Fruit fly (Drosophila melanogaster) whole organism, pupa: ENCODE data around the gene mbc.

Source experiments
- CG10348 ChIP-seq: fragments of 200-800 bp; sonication (Bioruptor generic); IDR thresholded peaks from 2 replicates; pipeline ENCODE4 v1.3.6; 2022; ENCODE audit warnings: missing biosample characterization, missing genetic modification characterization
- CG14655 ChIP-seq: fragments of 200-800 bp; sonication (Bioruptor generic); optimal IDR thresholded peaks from 3 replicates; lab custom pipeline; 2017; ENCODE audit warnings: mild to moderate bottlenecking, missing biosample characterization, missing genetic modification reagents, missing genetic modification characterization
- CG34367 ChIP-seq: fragments of 200-800 bp; sonication (Bioruptor generic); optimal IDR thresholded peaks from 2 replicates; lab custom pipeline; 2018; ENCODE audit warnings: missing biosample characterization, mild to moderate bottlenecking, missing genetic modification characterization
- CG4496 ChIP-seq: fragments of 200-800 bp; sonication (Bioruptor generic); IDR thresholded peaks from 3 replicates; pipeline ENCODE4 v1.3.6; 2022; ENCODE audit warnings: missing biosample characterization, missing genetic modification characterization
- Pif1A ChIP-seq: fragments of 200-800 bp; sonication (Bioruptor generic); optimal IDR thresholded peaks from 3 replicates; lab custom pipeline; 2016; ENCODE audit warnings: missing biosample characterization, missing genetic modification characterization
- rn ChIP-seq: fragments of 200-800 bp; sonication (Bioruptor generic); IDR thresholded peaks from 2 replicates; pipeline ENCODE4 v1.3.6; 2022; ENCODE audit warnings: missing biosample characterization, missing genetic modification characterization

- no peak for TF ChIP-seq CG4496 (GFP tag; lab: Robert Waterston, UW)
- no peak for TF ChIP-seq Pif1A
- no peak for TF ChIP-seq rn (GFP tag; lab: Robert Waterston, UW)
- TF ChIP-seq CG34367, result no peak
- no peak for TF ChIP-seq CG10348 (GFP tag; lab: Robert Waterston, UW)
- TF ChIP-seq CG14655 (GFP tag; lab: Kevin White, UChicago), result no peak
Measured at dm6 chr3R:23732990-23733512, 48.5 kb upstream of the mbc start, which contains the start of the genes Hmgcr and Rpn9.
